Fruit fly (Drosophila melanogaster): ENCODE results near the gene CG13847.

CG13847 gene

dm6 chr3R:22381077-22381476 lies 54.9 kb downstream of the CG13847 start, which contains the start of gene CG43342:
TSS of gene CG43342 (plus strand) at chr3R:22381340.
- no peak for TF ChIP-seq h (optimal IDR thresholded peaks at IDR 0.05)
- TF ChIP-seq insv (optimal IDR thresholded peaks at IDR 0.05), result no peak
- no peak for TF ChIP-seq Sin3A (optimal IDR thresholded peaks at IDR 0.05)
- no peak for TF ChIP-seq ttk (optimal IDR thresholded peaks at IDR 0.05)
- no peak for TF ChIP-seq psq (optimal IDR thresholded peaks at IDR 0.05)
- TF ChIP-seq Myc (optimal IDR thresholded peaks at IDR 0.05), result no peak

- TF ChIP-seq Sin3A (optimal IDR thresholded peaks at IDR 0.05) (no peak), h (optimal IDR thresholded peaks at IDR 0.05) (no peak), ttk (optimal IDR thresholded peaks at IDR 0.05) (no peak)
These were observed 56.0 kb downstream of the CG13847 start, which contains the start of gene CG34149 for dm6 chr3R:22379942-22380341. TSS of gene CG34149 (plus strand) at chr3R:22380128.

DNA sequence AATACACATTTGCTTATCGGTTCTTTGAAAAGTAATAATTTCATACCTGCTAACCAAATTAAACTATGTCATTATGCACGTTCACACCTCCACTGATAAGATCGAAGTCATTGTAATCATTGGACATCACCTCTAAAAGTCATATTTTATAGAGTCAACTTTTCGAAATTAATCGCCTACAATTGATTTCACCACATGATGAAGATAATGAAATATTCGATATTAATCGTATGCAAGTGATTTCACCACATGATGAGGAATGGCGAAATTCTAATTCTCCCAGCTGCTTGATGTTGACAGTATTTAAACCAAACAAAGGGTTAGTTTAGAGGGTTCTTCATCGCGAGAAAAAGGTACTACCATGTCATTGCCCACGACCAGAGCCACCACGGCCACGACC lies 60.3 kb downstream of the CG13847 start, which contains the start of gene CG18596:
CG18596 (plus strand) TSS at position 250 of the 400 bp plus-strand sequence.
- TF ChIP-seq insv (optimal IDR thresholded peaks at IDR 0.05) (no peak), psq (optimal IDR thresholded peaks at IDR 0.05) (no peak)
